Worm (Caenorhabditis elegans) whole organism, midembryonic: ENCODE measurements around the gene C18A11.1.

Experiments used
- med-1 ChIP-seq: sonication (generic microtip); optimal IDR thresholded peaks from 2 replicates; lab custom pipeline; 2017; ENCODE audit warnings: missing genetic modification characterization, mild to moderate bottlenecking, missing compliant biosample characterization, antibody characterized with exemption, missing genetic modification reagents; ENCODE audit not compliant: insufficient read depth
- ztf-23 ChIP-seq: fragments of 200-800 bp; sonication (Bioruptor generic); IDR thresholded peaks from 2 replicates; pipeline ENCODE4 v1.3.6; 2022; ENCODE audit warnings: missing genetic modification reagents, missing genetic modification characterization, missing compliant biosample characterization

ce11 chrX:8077748-8078147, 8.6 kb downstream of the C18A11.1 start, which contains the start of gene C46F2.1:
- TF ChIP-seq ztf-23: no peak
- no peak for TF ChIP-seq med-1 (GFP tag; lab: Kevin White, UChicago)
